Fruit fly (Drosophila melanogaster) Kc167 (cell line): Measurements from ENCODE around the gene ATPsynepsilonL.

ENCODE experiments used
- Myc ChIP-seq: fragments of >200 bp; optimal IDR thresholded peaks from 2 replicates; lab custom pipeline; 2017; ENCODE audit warnings: missing external identifiers
- Sin3A ChIP-seq: fragments of >200 bp; optimal IDR thresholded peaks from 2 replicates; lab custom pipeline; 2018; ENCODE audit warnings: missing external identifiers
- h ChIP-seq: fragments of >200 bp; optimal IDR thresholded peaks from 3 replicates; lab custom pipeline; 2018; ENCODE audit warnings: missing external identifiers
- insv ChIP-seq: fragments of >200 bp; optimal IDR thresholded peaks from 3 replicates; lab custom pipeline; 2018; ENCODE audit warnings: missing external identifiers
- psq ChIP-seq: fragments of >200 bp; optimal IDR thresholded peaks from 2 replicates; lab custom pipeline; 2017; ENCODE audit warnings: missing external identifiers
- ttk ChIP-seq: sonication (Bioruptor generic); optimal IDR thresholded peaks from 2 replicates; lab custom pipeline; 2017; ENCODE audit warnings: missing external identifiers

Gene ATPsynepsilonL

DNA sequence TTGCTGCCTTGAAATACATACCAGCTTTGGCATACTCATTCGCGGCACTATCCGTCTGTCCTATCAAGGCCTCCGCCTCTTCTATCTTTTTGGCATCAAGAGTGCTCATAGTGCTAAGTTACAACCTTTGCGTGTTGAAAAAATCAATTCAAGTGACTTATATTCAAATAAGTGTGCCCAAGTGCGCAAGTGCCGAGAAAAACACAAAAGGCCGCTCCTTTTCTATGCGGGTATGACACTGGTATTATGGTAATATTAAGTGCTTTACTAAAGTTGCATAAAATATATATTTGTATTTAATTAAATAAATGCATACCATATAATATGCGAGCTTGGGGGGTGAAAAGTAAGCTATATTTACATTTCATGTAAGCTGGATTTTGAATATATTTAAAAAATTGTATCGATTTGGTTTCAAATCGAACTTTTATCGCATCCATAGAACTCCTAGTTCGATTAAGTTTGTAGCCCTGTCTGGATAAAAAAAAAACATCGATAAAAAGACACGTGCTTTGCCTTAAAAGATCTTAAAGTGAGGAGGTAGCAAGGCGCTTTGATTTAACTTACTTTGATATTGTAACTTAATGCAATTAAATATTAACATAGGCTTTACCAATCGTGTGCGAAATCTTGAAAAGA, at the start of gene ATPsynepsilonL, which contains the start of gene gammaSnap2:
ATPsynepsilonL (plus strand) TSS at position 508 of the 639 bp plus-strand sequence.
gammaSnap2 (minus strand) TSS at position 135 of the 639 bp plus-strand sequence.
- TF ChIP-seq Myc (no peak), insv (lab: Kevin White, UChicago) (no peak), ttk (lab: Kevin White, UChicago) (no peak), Sin3A (no peak), psq (lab: Kevin White, UChicago) (no peak), h (lab: Kevin White, UChicago) (no peak)

DNA sequence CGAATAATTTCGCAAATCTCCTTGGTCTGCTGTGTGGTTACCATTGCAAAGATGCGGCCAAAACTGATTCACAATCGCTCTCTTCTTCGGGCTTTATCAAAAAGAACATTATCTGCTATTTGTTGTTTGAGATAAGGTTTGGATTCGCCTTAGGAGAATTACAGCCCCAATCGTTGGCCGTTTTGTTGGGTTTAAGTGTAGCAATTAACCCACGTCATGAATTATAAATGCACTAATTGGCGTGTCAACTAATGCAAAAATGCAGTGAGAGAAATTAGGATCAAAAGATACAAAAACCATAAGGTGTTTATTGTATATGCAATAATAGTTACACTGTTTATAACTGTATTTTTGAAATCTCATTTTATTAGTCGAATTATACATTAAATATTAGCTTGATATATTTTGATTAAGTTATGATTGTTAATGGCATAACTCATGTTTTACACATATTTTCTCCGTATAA, 46.2 kb upstream of the ATPsynepsilonL start, which contains the start of gene Alp13:
Alp13 (minus strand) TSS at position 51 of the 466 bp plus-strand sequence.
- no peak for TF ChIP-seq Sin3A
- no peak for TF ChIP-seq h (lab: Kevin White, UChicago)
- TF ChIP-seq Myc = no peak
- TF ChIP-seq psq (lab: Kevin White, UChicago) = no peak
- TF ChIP-seq ttk (lab: Kevin White, UChicago) = no peak
- TF ChIP-seq insv (lab: Kevin White, UChicago) = no peak

- no peak for TF ChIP-seq Myc
Measured at dm6 chr3R:10076665-10077064, 44.9 kb upstream of the ATPsynepsilonL start.

dm6 chr3R:10078468-10079143, 43.0 kb upstream of the ATPsynepsilonL start:
- TF ChIP-seq insv (lab: Kevin White, UChicago) (no peak), psq (lab: Kevin White, UChicago) (no peak), h (lab: Kevin White, UChicago) (no peak), Sin3A (no peak), Myc (no peak), ttk (lab: Kevin White, UChicago) (no peak)

- TF ChIP-seq h (lab: Kevin White, UChicago) (no peak), psq (lab: Kevin White, UChicago) (no peak), Myc (no peak), Sin3A (no peak), insv (lab: Kevin White, UChicago) (no peak), ttk (lab: Kevin White, UChicago) (no peak)
Measured at dm6 chr3R:10079267-10079987, 42.1 kb upstream of the ATPsynepsilonL start.

DNA sequence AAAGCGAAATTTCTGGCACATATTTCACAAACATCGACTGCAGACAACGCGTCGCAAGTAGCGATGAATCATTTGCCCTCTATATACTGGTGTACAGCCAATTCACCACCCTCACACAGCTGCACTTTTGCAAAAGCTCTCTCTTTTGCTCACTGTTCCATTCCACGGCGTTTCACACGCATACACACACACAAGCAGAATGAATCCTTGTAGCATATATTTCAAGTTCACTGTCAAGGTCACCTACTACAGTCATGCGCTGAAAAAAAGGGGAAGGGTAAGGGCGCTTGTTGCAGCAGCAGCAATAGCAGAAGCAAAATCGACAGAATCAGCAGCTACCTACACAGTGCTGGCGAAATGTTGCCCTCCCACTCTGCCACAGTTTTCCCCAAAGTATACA, 40.9 kb upstream of the ATPsynepsilonL start:
- TF ChIP-seq insv (lab: Kevin White, UChicago) (no peak), h (lab: Kevin White, UChicago) (no peak), psq (lab: Kevin White, UChicago) (no peak), ttk (lab: Kevin White, UChicago) (no peak), Myc (no peak), Sin3A (no peak)

dm6 chr3R:10081469-10082111, 40.0 kb upstream of the ATPsynepsilonL start:
- TF ChIP-seq Sin3A (no peak), ttk (lab: Kevin White, UChicago) (no peak), Myc (no peak), h (lab: Kevin White, UChicago) (no peak)

DNA sequence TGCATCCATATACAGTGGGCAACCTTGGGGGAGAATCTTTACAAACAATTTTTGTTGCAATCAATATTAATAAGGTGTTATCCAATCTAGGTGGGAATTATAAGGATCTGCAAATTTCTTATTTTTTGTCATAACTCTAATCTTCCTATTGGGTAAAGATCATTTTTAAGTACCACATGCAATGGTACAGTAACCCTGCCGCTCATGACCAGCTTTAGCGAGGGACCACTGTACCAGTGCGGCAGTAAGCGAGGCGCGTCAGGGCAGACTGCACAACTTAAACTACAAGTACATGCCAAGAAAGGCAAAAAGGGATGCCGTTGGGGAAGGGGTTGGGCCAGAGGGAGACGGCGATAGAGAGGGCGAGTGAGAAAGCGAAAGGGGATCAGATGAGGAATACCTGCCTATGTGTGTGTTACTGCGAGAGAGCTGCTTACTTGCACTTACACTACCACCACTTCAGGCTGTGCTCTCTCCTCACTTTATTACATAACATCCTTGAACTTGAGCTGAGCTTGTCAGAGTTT, 39.0 kb upstream of the ATPsynepsilonL start:
- TF ChIP-seq h (lab: Kevin White, UChicago) (no peak), psq (lab: Kevin White, UChicago) (no peak), Sin3A (no peak), insv (lab: Kevin White, UChicago) (no peak)

DNA sequence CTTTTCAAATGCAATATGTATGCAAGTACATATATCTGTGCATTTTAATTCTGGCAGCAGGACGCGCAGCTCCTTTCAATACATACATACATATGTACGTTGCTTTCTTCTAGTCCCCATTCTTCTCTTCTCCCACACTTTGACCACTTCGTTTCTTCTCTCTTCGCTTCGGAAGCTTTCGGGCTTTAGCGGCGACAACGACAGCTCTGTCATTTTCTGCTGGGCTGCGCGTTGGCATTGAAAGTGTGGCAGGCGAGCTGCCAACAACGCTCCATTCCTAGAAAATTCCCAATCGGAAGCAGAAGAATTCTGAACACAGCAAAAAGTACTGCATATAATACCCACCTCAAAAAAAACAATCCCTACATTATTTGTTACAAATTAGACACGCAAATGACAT, 38.5 kb upstream of the ATPsynepsilonL start:
- no peak for TF ChIP-seq insv (lab: Kevin White, UChicago)
- no peak for TF ChIP-seq psq (lab: Kevin White, UChicago)
- TF ChIP-seq ttk (lab: Kevin White, UChicago) = no peak
- TF ChIP-seq Sin3A = no peak
- TF ChIP-seq h (lab: Kevin White, UChicago) = no peak
- no peak for TF ChIP-seq Myc

- TF ChIP-seq Myc (no peak), Sin3A (no peak)
Measured at dm6 chr3R:10084179-10084647, 37.4 kb upstream of the ATPsynepsilonL start.

- TF ChIP-seq ttk (lab: Kevin White, UChicago) = no peak
- TF ChIP-seq Myc = no peak
- TF ChIP-seq h (lab: Kevin White, UChicago) = no peak
- TF ChIP-seq Sin3A = no peak
- no peak for TF ChIP-seq psq (lab: Kevin White, UChicago)
Measured at dm6 chr3R:10084914-10085313, 36.7 kb upstream of the ATPsynepsilonL start.

- TF ChIP-seq Myc (no peak), psq (lab: Kevin White, UChicago) (no peak), Sin3A (no peak), h (lab: Kevin White, UChicago) (no peak), insv (lab: Kevin White, UChicago) (no peak), ttk (lab: Kevin White, UChicago) (no peak)
Measured at dm6 chr3R:10086222-10086621, 35.4 kb upstream of the ATPsynepsilonL start.
